Fruit fly (Drosophila melanogaster) whole organism, embryonic: ENCODE results near the gene wapl.

Experiments
- CG11093 ChIP-seq: fragments of 200-800 bp; sonication (Bioruptor generic); IDR thresholded peaks from 3 replicates; pipeline ENCODE4 v1.3.6; 2022; ENCODE audit warnings: missing biosample characterization, missing genetic modification characterization
- CG14441 ChIP-seq: fragments of 200-800 bp; sonication (Bioruptor generic); IDR thresholded peaks from 2 replicates; pipeline ENCODE4 v1.3.6; 2022; ENCODE audit warnings: missing biosample characterization, missing genetic modification characterization
- CG16813 ChIP-seq: fragments of 200-800 bp; sonication (Bioruptor generic); IDR thresholded peaks from 3 replicates; pipeline ENCODE4 v1.3.6; 2022; ENCODE audit warnings: missing biosample characterization, missing genetic modification characterization; ENCODE audit not compliant: partially characterized antibody
- CG17829 ChIP-seq: fragments of 200-800 bp; optimal IDR thresholded peaks from 2 replicates; lab custom pipeline; 2019; ENCODE audit warnings: missing biosample characterization, mild to moderate bottlenecking, missing genetic modification characterization, moderate library complexity
- CG2199 ChIP-seq: fragments of 200-800 bp; sonication (Bioruptor generic); IDR thresholded peaks from 3 replicates; pipeline ENCODE4 v1.3.6; 2022; ENCODE audit warnings: missing biosample characterization, missing genetic modification characterization
- CG2678 ChIP-seq: fragments of 200-800 bp; sonication (Bioruptor generic); optimal IDR thresholded peaks from 3 replicates; lab custom pipeline; 2019; ENCODE audit warnings: missing biosample characterization, mild to moderate bottlenecking, missing genetic modification characterization, moderate library complexity
- CG30403 ChIP-seq: fragments of 200-800 bp; sonication (Bioruptor generic); optimal IDR thresholded peaks from 3 replicates; lab custom pipeline; 2016; ENCODE audit warnings: missing biosample characterization, missing genetic modification characterization
- CG31365 ChIP-seq: fragments of 200-800 bp; sonication (Bioruptor generic); optimal IDR thresholded peaks from 2 replicates; lab custom pipeline; 2018; ENCODE audit warnings: missing biosample characterization, mild to moderate bottlenecking, missing genetic modification characterization
- CG32772 ChIP-seq: fragments of 200-800 bp; sonication (Bioruptor generic); IDR thresholded peaks from 2 replicates; pipeline ENCODE4 v1.3.6; 2022; ENCODE audit warnings: missing biosample characterization, missing genetic modification characterization
- CG33557 ChIP-seq: fragments of 200-800 bp; sonication (Bioruptor generic); optimal IDR thresholded peaks from 2 replicates; lab custom pipeline; 2019; ENCODE audit warnings: missing biosample characterization, mild to moderate bottlenecking, missing genetic modification characterization, moderate library complexity
- CG6272 ChIP-seq: fragments of 200-800 bp; sonication (Bioruptor generic); IDR thresholded peaks from 2 replicates; pipeline ENCODE4 v1.3.6; 2022; ENCODE audit warnings: missing biosample characterization, missing genetic modification characterization
- CG6683 ChIP-seq: fragments of 200-800 bp; sonication (Bioruptor generic); optimal IDR thresholded peaks from 2 replicates; lab custom pipeline; 2017; ENCODE audit warnings: missing biosample characterization, mild to moderate bottlenecking, missing genetic modification characterization, missing genetic modification reagents
- CG6791 ChIP-seq: fragments of 200-800 bp; sonication (Bioruptor generic); IDR thresholded peaks from 3 replicates; pipeline ENCODE4 v1.3.6; 2022; ENCODE audit warnings: missing biosample characterization, missing genetic modification characterization; ENCODE audit not compliant: partially characterized antibody
- CG7745 ChIP-seq: fragments of 200-800 bp; sonication (Bioruptor generic); optimal IDR thresholded peaks from 2 replicates; lab custom pipeline; 2018; ENCODE audit warnings: missing biosample characterization, mild to moderate bottlenecking, missing genetic modification characterization, moderate library complexity
- CG8478 ChIP-seq: fragments of >200 bp; optimal IDR thresholded peaks from 2 replicates; lab custom pipeline; 2018
- Dip3 ChIP-seq: fragments of 200-800 bp; sonication (Bioruptor generic); optimal IDR thresholded peaks from 3 replicates; lab custom pipeline; 2016; ENCODE audit warnings: missing biosample characterization, missing genetic modification characterization
- E2f2 ChIP-seq: fragments of 200-800 bp; sonication (Bioruptor generic); IDR thresholded peaks from 2 replicates; pipeline ENCODE4 v1.3.6; 2022; ENCODE audit warnings: missing biosample characterization, missing genetic modification characterization
- Hmr ChIP-seq: fragments of 200-800 bp; sonication (Bioruptor generic); optimal IDR thresholded peaks from 3 replicates; lab custom pipeline; 2017; ENCODE audit warnings: mild to moderate bottlenecking, missing biosample characterization, missing genetic modification reagents, missing genetic modification characterization
- Kr ChIP-seq: fragments of 200-800 bp; sonication (Bioruptor generic); optimal IDR thresholded peaks from 2 replicates; lab custom pipeline; 2017; ENCODE audit warnings: missing biosample characterization, mild to moderate bottlenecking, missing genetic modification characterization
- MBD-R2 ChIP-seq: fragments of 200-800 bp; sonication (Bioruptor generic); IDR thresholded peaks from 2 replicates; pipeline ENCODE4 v1.3.6; 2022; ENCODE audit warnings: missing biosample characterization, missing genetic modification characterization
- MESR4 ChIP-seq: fragments of 200-800 bp; sonication (Bioruptor generic); optimal IDR thresholded peaks from 2 replicates; lab custom pipeline; 2018; ENCODE audit warnings: missing biosample characterization, mild to moderate bottlenecking, missing genetic modification characterization, moderate library complexity
- Neu2 ChIP-seq: fragments of 200-800 bp; sonication (Bioruptor generic); optimal IDR thresholded peaks from 3 replicates; lab custom pipeline; 2016; ENCODE audit warnings: missing biosample characterization, missing genetic modification characterization, borderline replicate concordance
- Nf-YA ChIP-seq: fragments of 200-800 bp; sonication (Bioruptor generic); IDR thresholded peaks from 2 replicates; pipeline ENCODE4 v1.3.6; 2022; ENCODE audit warnings: missing biosample characterization, missing genetic modification characterization
- Nf-YC ChIP-seq: fragments of 200-800 bp; optimal IDR thresholded peaks from 3 replicates; lab custom pipeline; 2019; ENCODE audit warnings: missing biosample characterization, mild to moderate bottlenecking, missing genetic modification characterization, moderate library complexity
- Xbp1 ChIP-seq: fragments of 200-800 bp; sonication (Bioruptor generic); optimal IDR thresholded peaks from 3 replicates; lab custom pipeline; 2016; ENCODE audit warnings: missing biosample characterization, mild to moderate bottlenecking, missing genetic modification characterization
- amos ChIP-seq: fragments of 200-800 bp; sonication (Bioruptor generic); IDR thresholded peaks from 2 replicates; pipeline ENCODE4 v1.3.6; 2022; ENCODE audit warnings: missing biosample characterization, missing genetic modification characterization; ENCODE audit not compliant: partially characterized antibody
- br ChIP-seq: fragments of >200 bp; optimal IDR thresholded peaks from 2 replicates; lab custom pipeline; 2017
- dati ChIP-seq: fragments of 200-800 bp; sonication (Bioruptor generic); IDR thresholded peaks from 2 replicates; pipeline ENCODE4 v1.3.6; 2022; ENCODE audit warnings: missing biosample characterization, missing genetic modification characterization
- dimm ChIP-seq: fragments of 200-800 bp; sonication (Bioruptor generic); IDR thresholded peaks from 2 replicates; pipeline ENCODE4 v1.3.6; 2022; ENCODE audit warnings: missing biosample characterization, missing genetic modification characterization
- dm ChIP-seq: fragments of 200-800 bp; sonication (Bioruptor generic); optimal IDR thresholded peaks from 3 replicates; lab custom pipeline; 2016; ENCODE audit warnings: missing biosample characterization, missing genetic modification characterization
- ems ChIP-seq: fragments of 200-800 bp; sonication (Bioruptor generic); optimal IDR thresholded peaks from 3 replicates; lab custom pipeline; 2016; ENCODE audit warnings: missing biosample characterization, missing genetic modification characterization
- gsb ChIP-seq: fragments of 200-800 bp; sonication (Bioruptor generic); IDR thresholded peaks from 2 replicates; pipeline ENCODE4 v1.3.6; 2022; ENCODE audit warnings: missing biosample characterization, missing genetic modification characterization
- hbn ChIP-seq: fragments of 200-800 bp; sonication (Bioruptor generic); IDR thresholded peaks from 2 replicates; pipeline ENCODE4 v1.3.6; 2022; ENCODE audit warnings: missing biosample characterization, missing genetic modification characterization; ENCODE audit not compliant: partially characterized antibody
- jumu ChIP-seq: fragments of 200-800 bp; sonication (Bioruptor generic); optimal IDR thresholded peaks from 3 replicates; lab custom pipeline; 2016; ENCODE audit warnings: missing biosample characterization, missing genetic modification characterization
- ken ChIP-seq: fragments of 200-800 bp; sonication (Bioruptor generic); IDR thresholded peaks from 3 replicates; pipeline ENCODE4 v1.3.6; 2022; ENCODE audit warnings: missing biosample characterization, missing genetic modification characterization
- lmd ChIP-seq: fragments of 200-800 bp; sonication (Bioruptor generic); IDR thresholded peaks from 2 replicates; pipeline ENCODE4 v1.3.6; 2022; ENCODE audit warnings: missing biosample characterization, missing genetic modification characterization
- onecut ChIP-seq: fragments of 200-800 bp; sonication (Bioruptor generic); IDR thresholded peaks from 2 replicates; pipeline ENCODE4 v1.3.6; 2022; ENCODE audit warnings: missing biosample characterization, missing genetic modification characterization
- otp ChIP-seq: fragments of 200-800 bp; sonication (Bioruptor generic); IDR thresholded peaks from 3 replicates; pipeline ENCODE4, ENCODE4 v1.3.6; 2022; ENCODE audit warnings: missing biosample characterization, missing genetic modification characterization
- scrt ChIP-seq: fragments of 200-800 bp; sonication (Bioruptor generic); optimal IDR thresholded peaks from 2 replicates; lab custom pipeline; 2018; ENCODE audit warnings: missing biosample characterization, mild to moderate bottlenecking, missing genetic modification characterization, moderate library complexity
- sens ChIP-seq: fragments of 200-800 bp; sonication (Bioruptor generic); peaks from one replicate; lab custom pipeline; 2016; ENCODE audit warnings: missing biosample characterization, missing genetic modification characterization
- seq ChIP-seq: fragments of 200-800 bp; sonication (Bioruptor generic); IDR thresholded peaks from 2 replicates; pipeline ENCODE4 v1.3.6; 2022; ENCODE audit warnings: missing biosample characterization, missing genetic modification characterization
- stc ChIP-seq: fragments of 200-800 bp; sonication (Bioruptor generic); IDR thresholded peaks from 2 replicates; pipeline ENCODE4 v1.3.6; 2022; ENCODE audit warnings: missing biosample characterization, missing genetic modification characterization
- tx ChIP-seq: fragments of 200-800 bp; sonication (Bioruptor generic); optimal IDR thresholded peaks from 2 replicates; lab custom pipeline; 2016; ENCODE audit warnings: missing biosample characterization, missing genetic modification characterization
- wek ChIP-seq: fragments of 200-800 bp; sonication (Bioruptor generic); optimal IDR thresholded peaks from 3 replicates; lab custom pipeline; 2018; ENCODE audit warnings: missing biosample characterization, mild to moderate bottlenecking, missing genetic modification characterization, moderate library complexity
- wor ChIP-seq: fragments of 200-800 bp; sonication (Bioruptor generic); IDR thresholded peaks from 2 replicates; pipeline ENCODE4 v1.3.6; 2022; ENCODE audit warnings: missing biosample characterization, missing genetic modification characterization
- yki ChIP-seq: fragments of >200 bp; optimal IDR thresholded peaks from 3 replicates; lab custom pipeline; 2018
- zfh1 ChIP-seq: fragments of 200-800 bp; sonication (Bioruptor generic); IDR thresholded peaks from 3 replicates; pipeline ENCODE4 v1.3.6; 2022; ENCODE audit warnings: missing biosample characterization, missing genetic modification characterization

wapl gene

dm6 chrX:2134965-2135758 is 23.6 kb downstream of the wapl start (continued):
- peak; percentile 78 for TF ChIP-seq CG6683 (GFP tag; lab: Kevin White, UChicago)
- TF ChIP-seq Nf-YA (GFP tag; lab: Robert Waterston, UW) = peak; percentile 59
- peak; percentile 82 for TF ChIP-seq Dip3 (GFP tag; lab: Kevin White, UChicago)
- peak; percentile 42 for TF ChIP-seq CG7745 (tag; lab: Kevin White, UChicago)
- TF ChIP-seq Xbp1 (GFP tag; lab: Kevin White, UChicago) = peak; percentile 86
- TF ChIP-seq CG2199 (GFP tag; lab: Robert Waterston, UW) = peak; percentile 43; the same call in 1 of the 3 replicates
- TF ChIP-seq MBD-R2 (GFP tag; lab: Robert Waterston, UW) = no peak
- TF ChIP-seq Kr (GFP tag; lab: Kevin White, UChicago) = peak; percentile 34
- TF ChIP-seq CG11093 (GFP tag; lab: Robert Waterston, UW) = peak; percentile 55; the same call in 2 of the 3 replicates
- TF ChIP-seq Neu2 (GFP tag; lab: Kevin White, UChicago) = peak; percentile 44
- TF ChIP-seq jumu (GFP tag; lab: Kevin White, UChicago) = peak; percentile 37
- peak; percentile 79 for TF ChIP-seq stc (GFP tag; lab: Robert Waterston, UW)
- peak; percentile 67 for TF ChIP-seq E2f2
- no peak for TF ChIP-seq CG16813 (GFP tag; lab: Robert Waterston, UW)
- TF ChIP-seq gsb = peak; percentile 77
- peak; percentile 77 for TF ChIP-seq onecut
- TF ChIP-seq CG17829 (tag; lab: Kevin White, UChicago) = peak; percentile 94
- TF ChIP-seq tx = peak; percentile 64
- peak; percentile 17 for TF ChIP-seq MESR4 (GFP tag; lab: Kevin White, UChicago)
- TF ChIP-seq CG6272 = peak; percentile 61
- TF ChIP-seq wek = peak; percentile 71
- TF ChIP-seq CG33557 (GFP tag; lab: Kevin White, UChicago) = peak; percentile 91
- peak; percentile 92 for TF ChIP-seq Hmr
- TF ChIP-seq br (lab: Kevin White, UChicago) = no peak
- TF ChIP-seq CG8478 (lab: Kevin White, UChicago) = no peak
- peak; percentile 85 for TF ChIP-seq scrt (GFP tag; lab: Kevin White, UChicago)
- no peak for TF ChIP-seq CG6791 (GFP tag; lab: Robert Waterston, UW)
- peak; percentile 90 for TF ChIP-seq seq
- peak; percentile 90 for TF ChIP-seq CG14441 (GFP tag; lab: Robert Waterston, UW)
- no peak for TF ChIP-seq hbn
- no peak for TF ChIP-seq amos (GFP tag; lab: Robert Waterston, UW)
- TF ChIP-seq lmd = peak; percentile 86
- TF ChIP-seq dimm (GFP tag; lab: Robert Waterston, UW) = peak; percentile 42; the same call in 1 of the 2 replicates
- peak; percentile 76 for TF ChIP-seq CG32772
- peak; percentile 89 for TF ChIP-seq zfh1
- TF ChIP-seq ems = peak; percentile 77
- peak; percentile 98 for TF ChIP-seq sens (GFP tag; lab: Kevin White, UChicago)
- peak; percentile 62 for TF ChIP-seq dm (GFP tag; lab: Kevin White, UChicago)
- peak; percentile 70 for TF ChIP-seq CG31365
- TF ChIP-seq otp (GFP tag; lab: Robert Waterston, UW) = peak; percentile 57; the same call in 1 of the 3 replicates
- TF ChIP-seq dati = peak; percentile 18; the same call in 1 of the 2 replicates
- TF ChIP-seq CG2678 (tag; lab: Kevin White, UChicago) = peak; percentile 96
- TF ChIP-seq wor (GFP tag; lab: Robert Waterston, UW) = peak; percentile 53; the same call in 1 of the 2 replicates
- TF ChIP-seq ken (GFP tag; lab: Robert Waterston, UW) = peak; percentile 59; the same call in 2 of the 3 replicates
- peak; percentile 87 for TF ChIP-seq Nf-YC (tag; lab: Kevin White, UChicago)
- no peak for TF ChIP-seq yki (lab: Kevin White, UChicago)
- TF ChIP-seq CG30403 (GFP tag; lab: Kevin White, UChicago) = peak; percentile 89
